Worm (Caenorhabditis elegans) whole organism, L4 larva: ENCODE measurements around the gene gei-8.

ENCODE experiments used
- Y105C5A.15 ChIP-seq: fragments of 200-800 bp; sonication (Bioruptor generic); IDR thresholded peaks from 2 replicates; pipeline ENCODE4 v1.3.6; 2022; ENCODE audit warnings: missing genetic modification characterization, missing compliant biosample characterization
- ama-1 ChIP-seq: fragments of 150-350 bp; optimal IDR thresholded peaks from 2 replicates; lab custom pipeline; 2014; ENCODE audit warnings: inconsistent platforms, mixed read lengths
- ceh-28 ChIP-seq: fragments of 150-350 bp; optimal IDR thresholded peaks from 2 replicates; lab custom pipeline; 2014; ENCODE audit warnings: missing biosample characterization, missing genetic modification reagents, missing genetic modification characterization
- ctbp-1 ChIP-seq: fragments of 200-800 bp; sonication (Bioruptor generic); IDR thresholded peaks from 2 replicates; pipeline ENCODE4 v1.3.6; 2022; ENCODE audit warnings: missing genetic modification reagents, missing genetic modification characterization, missing compliant biosample characterization
- nhr-10 ChIP-seq: fragments of 150-350 bp; optimal IDR thresholded peaks from 2 replicates; lab custom pipeline; 2014; ENCODE audit warnings: missing biosample characterization, missing genetic modification characterization
- nhr-28 ChIP-seq: fragments of 150-350 bp; optimal IDR thresholded peaks from 2 replicates; lab custom pipeline; 2014; ENCODE audit warnings: missing biosample characterization, missing genetic modification characterization
- pqm-1 ChIP-seq: sonication (generic microtip); optimal IDR thresholded peaks from 2 replicates; lab custom pipeline; 2017; ENCODE audit warnings: missing biosample characterization, missing genetic modification characterization
- skn-1 ChIP-seq: fragments of 150-350 bp; optimal IDR thresholded peaks from 2 replicates; lab custom pipeline; 2014; ENCODE audit warnings: missing biosample characterization, missing genetic modification characterization
- tag-97 ChIP-seq: fragments of 200-800 bp; sonication (Bioruptor generic); IDR thresholded peaks from 2 replicates; pipeline ENCODE4 v1.3.6; 2022; ENCODE audit warnings: missing genetic modification characterization, missing compliant biosample characterization
- tra-1 ChIP-seq: fragments of 200-800 bp; sonication (Bioruptor generic); IDR thresholded peaks from 2 replicates; pipeline ENCODE4 v1.3.6; 2022; ENCODE audit warnings: missing genetic modification reagents, missing genetic modification characterization, missing compliant biosample characterization
- unc-62 ChIP-seq, 3 experiments: fragments of 150-350 bp in 1 of 3; sonication (generic microtip); optimal IDR thresholded peaks in 2 of 3; peaks in 1 of 3; 1 replicate in 1 of 3; 2 replicates in 2 of 3; lab custom pipeline; 2014 to 2017; ENCODE audit warnings: missing biosample characterization in 3 of 3, missing genetic modification characterization in 3 of 3, missing genetic modification reagents in 3 of 3, missing genotype in 1 of 3
- ztf-11 ChIP-seq: fragments of 150-350 bp; optimal IDR thresholded peaks from 2 replicates; lab custom pipeline; 2014; ENCODE audit warnings: missing biosample characterization, missing genetic modification characterization

DNA sequence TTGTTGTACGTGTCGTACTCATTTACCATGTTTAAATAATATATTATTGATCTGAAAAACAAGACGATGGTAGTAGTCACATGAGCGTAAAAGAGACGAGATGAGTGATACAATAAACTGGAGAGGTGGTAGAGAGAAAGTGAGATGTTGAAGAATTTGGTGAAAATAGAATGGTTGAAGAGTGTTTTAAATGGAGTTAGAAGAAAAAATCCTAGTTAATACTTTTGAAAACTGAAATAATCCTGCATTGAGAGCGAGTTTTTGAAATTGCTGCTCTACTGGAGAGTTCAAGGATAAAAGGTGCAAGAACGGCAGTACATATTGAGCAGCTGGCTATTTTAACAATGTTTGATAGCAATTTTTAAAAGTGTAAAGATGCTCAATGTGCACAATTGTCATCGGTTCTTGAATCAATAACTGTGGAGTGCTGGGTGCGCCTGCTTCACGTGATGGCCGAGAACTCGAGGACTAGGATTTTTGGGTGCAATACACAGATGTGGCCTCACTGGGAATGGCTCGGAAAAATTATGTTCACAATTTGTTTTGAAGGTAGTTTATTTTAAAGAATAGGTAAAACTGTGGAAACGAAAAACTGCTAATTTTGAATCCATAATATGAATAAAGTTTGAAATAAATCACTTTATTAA is 37.2 kb upstream of the gei-8 start, which contains the start of gene atg-13:
- TF ChIP-seq ztf-11 (no peak), pqm-1 (tag; lab: Kevin White, UChicago) (no peak), ceh-28 (tag; lab: Kevin White, UChicago) (no peak), tag-97 (GFP tag; lab: Robert Waterston, UW) (no peak), skn-1 (no peak), nhr-28 (tag; lab: Kevin White, UChicago) (no peak), nhr-10 (no peak), Y105C5A.15 (no peak), unc-62 (GFP tag; optimal IDR thresholded peaks at IDR 0.05 in 1 of 2; lab: Kevin White, UChicago) (no peak), unc-62 (tag; optimal IDR thresholded peaks at IDR 0.05; lab: Kevin White, UChicago) (no peak), ctbp-1 (GFP tag; lab: Robert Waterston, UW) (no peak), ama-1 (lab: Kevin White, UChicago) (peak; percentile 20), tra-1 (no peak)
